Worm (Caenorhabditis elegans): Measurements from ENCODE around the gene ZK84.1.

The ZK84.1 gene

DNA sequence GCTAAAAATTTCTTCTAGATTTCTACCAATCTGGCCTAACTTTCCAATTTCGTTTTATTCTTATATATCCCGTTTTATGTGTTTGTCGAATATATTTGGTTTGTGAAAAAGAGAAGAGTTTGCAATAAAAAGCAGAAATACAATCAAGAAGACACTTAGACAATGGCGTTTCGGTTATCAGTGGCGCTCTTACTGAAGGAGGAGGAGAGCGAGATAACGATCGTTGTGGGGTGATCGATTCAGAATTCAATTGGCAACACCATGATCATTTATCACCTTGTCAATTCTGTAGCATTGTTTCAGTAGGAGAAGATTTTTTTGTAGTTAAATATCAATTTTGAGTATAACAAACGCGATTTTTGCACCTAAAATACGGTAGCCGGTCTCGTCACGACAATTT, 29.1 kb downstream of the ZK84.1 start:
- peak; percentile 79 for TF ChIP-seq pqm-1 (tag; optimal IDR thresholded peaks at IDR 0.05)
- peak; percentile 89 for TF ChIP-seq elt-2 (tag; optimal IDR thresholded peaks at IDR 0.05)
- TF ChIP-seq elt-1 (tag; optimal IDR thresholded peaks at IDR 0.05) = no peak
- TF ChIP-seq lin-15B (tag; optimal IDR thresholded peaks at IDR 0.05) = no peak
- no peak for TF ChIP-seq lin-39 (tag; optimal IDR thresholded peaks at IDR 0.05)
- no peak for TF ChIP-seq ceh-28 (tag; optimal IDR thresholded peaks at IDR 0.05)
- no peak for TF ChIP-seq fkh-10 (GFP tag; optimal IDR thresholded peaks at IDR 0.05)

DNA sequence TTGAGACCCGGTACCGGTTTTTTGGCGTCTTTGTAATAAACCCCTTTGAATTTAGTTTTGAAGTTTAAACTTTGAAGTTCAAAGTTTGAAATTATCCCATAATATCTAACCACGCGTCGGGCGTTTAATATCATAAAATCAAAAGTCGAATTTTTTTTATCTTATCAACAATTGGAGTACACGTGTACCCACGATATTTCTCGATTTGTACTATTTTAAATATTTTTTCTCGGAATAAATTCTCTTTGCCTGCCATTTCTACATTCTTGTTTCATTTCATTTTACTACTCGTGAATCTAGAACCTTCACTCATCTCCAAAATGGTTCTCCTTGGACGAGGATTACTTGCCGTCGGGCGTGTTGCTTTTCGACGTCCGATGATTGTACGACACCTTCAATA, 29.7 kb downstream of the ZK84.1 start, which contains the start of gene gldc-1:
gldc-1 (plus strand) TSS at position 301 of the 400 bp plus-strand sequence.
- no peak for TF ChIP-seq mml-1 (tag; optimal IDR thresholded peaks at IDR 0.05)
- no peak for TF ChIP-seq fos-1 (tag; optimal IDR thresholded peaks at IDR 0.05)
- peak; percentile 50 for TF ChIP-seq pqm-1 (tag; optimal IDR thresholded peaks at IDR 0.05)
- no peak for TF ChIP-seq nhr-11 (tag; optimal IDR thresholded peaks at IDR 0.05)
- TF ChIP-seq skn-1 (tag; optimal IDR thresholded peaks at IDR 0.05) = no peak
- no peak for TF ChIP-seq zag-1 (tag; optimal IDR thresholded peaks at IDR 0.05)

DNA sequence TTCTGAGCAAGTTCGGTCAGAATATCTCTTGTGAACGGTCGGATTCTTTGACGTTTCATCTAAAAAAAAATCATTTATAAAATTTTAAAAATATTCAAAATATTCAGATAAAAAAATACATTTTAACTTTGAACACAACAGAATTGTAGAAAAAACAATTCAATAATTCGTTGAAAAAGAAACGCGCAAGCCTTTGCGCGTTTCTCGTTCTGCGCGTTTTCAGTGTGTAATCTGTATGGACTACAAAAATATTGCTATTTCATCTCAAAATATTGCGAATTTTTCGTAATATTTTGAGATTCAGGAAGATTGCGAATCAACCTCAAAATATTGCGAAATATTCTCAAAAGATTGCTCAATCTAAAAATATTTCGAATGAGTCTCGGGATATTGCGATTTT, 35.5 kb downstream of the ZK84.1 start, which contains the start of gene R12C12.7:
R12C12.7 (minus strand) TSS at position 59 of the 400 bp plus-strand sequence.
- TF ChIP-seq nhr-43 (tag; optimal IDR thresholded peaks at IDR 0.05; ENCODE audit: poor library complexity, severe bottlenecking) (no peak), R02D3.7 (tag; optimal IDR thresholded peaks at IDR 0.05) (no peak), ceh-82 (tag; optimal IDR thresholded peaks at IDR 0.05) (no peak), hmg-11 (tag; optimal IDR thresholded peaks at IDR 0.05) (no peak), ZK546.5 (tag; optimal IDR thresholded peaks at IDR 0.05) (no peak), elt-1 (tag; optimal IDR thresholded peaks at IDR 0.05) (no peak), elt-3 (tag; optimal IDR thresholded peaks at IDR 0.05) (no peak), fos-1 (tag; optimal IDR thresholded peaks at IDR 0.05) (no peak), lin-39 (tag; optimal IDR thresholded peaks at IDR 0.05) (no peak), elt-2 (tag; optimal IDR thresholded peaks at IDR 0.05) (peak; percentile 3), ceh-9 (tag; optimal IDR thresholded peaks at IDR 0.05) (no peak), pqm-1 (tag; optimal IDR thresholded peaks at IDR 0.05) (peak; percentile 79), nhr-25 (tag; optimal IDR thresholded peaks at IDR 0.05) (no peak), tbx-2 (tag; optimal IDR thresholded peaks at IDR 0.05) (no peak), nhr-23 (tag; optimal IDR thresholded peaks at IDR 0.05) (peak; percentile 4), nhr-28 (tag; optimal IDR thresholded peaks at IDR 0.05) (no peak), daf-12 (tag; optimal IDR thresholded peaks at IDR 0.05) (no peak), nhr-11 (tag; optimal IDR thresholded peaks at IDR 0.05) (no peak), nhr-12 (tag; optimal IDR thresholded peaks at IDR 0.05) (no peak)

DNA sequence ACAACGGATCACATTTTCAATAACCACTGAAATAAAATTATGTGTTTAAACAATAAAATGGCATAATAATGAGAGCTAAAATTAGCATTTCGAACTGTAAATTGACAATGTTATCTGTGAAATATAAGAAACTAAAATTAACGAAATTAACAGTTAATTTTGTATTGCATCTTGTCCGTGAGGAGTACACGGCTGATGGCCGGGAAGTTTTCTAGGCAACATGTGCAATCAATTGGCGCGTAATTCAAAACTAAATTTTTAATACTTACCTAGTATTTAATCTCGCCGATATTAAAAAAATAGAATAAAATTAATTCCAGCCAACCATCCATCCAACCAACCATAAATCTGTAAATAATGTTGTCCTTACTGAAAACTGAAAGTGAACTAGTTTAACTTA, 41.0 kb downstream of the ZK84.1 start:
- TF ChIP-seq eor-1 (tag; optimal IDR thresholded peaks at IDR 0.05) = no peak
- no peak for TF ChIP-seq unc-62 (GFP tag; optimal IDR thresholded peaks at IDR 0.05)
- no peak for TF ChIP-seq ama-1 (optimal IDR thresholded peaks at IDR 0.05)
- peak; percentile 28 for TF ChIP-seq elt-2 (tag; optimal IDR thresholded peaks at IDR 0.05)
- peak; percentile 65 for TF ChIP-seq hmg-11 (tag; optimal IDR thresholded peaks at IDR 0.05)
- no peak for TF ChIP-seq nhr-76 (tag; optimal IDR thresholded peaks at IDR 0.05)
- TF ChIP-seq mml-1 (tag; optimal IDR thresholded peaks at IDR 0.05) = no peak
- TF ChIP-seq nhr-77 (tag; optimal IDR thresholded peaks at IDR 0.05) = no peak
- peak; percentile 49 for TF ChIP-seq jun-1 (tag; optimal IDR thresholded peaks at IDR 0.05)
- no peak for TF ChIP-seq mdl-1 (tag; optimal IDR thresholded peaks at IDR 0.05)
- no peak for TF ChIP-seq zag-1 (tag; optimal IDR thresholded peaks at IDR 0.05)
- peak; percentile 59 for TF ChIP-seq snpc-4 (tag; optimal IDR thresholded peaks at IDR 0.05)
- TF ChIP-seq nhr-237 (tag; optimal IDR thresholded peaks at IDR 0.05) = no peak
- TF ChIP-seq pqm-1 (tag; optimal IDR thresholded peaks at IDR 0.05) = no peak
- no peak for TF ChIP-seq daf-12 (tag; optimal IDR thresholded peaks at IDR 0.05)
- no peak for TF ChIP-seq nhr-11 (tag; optimal IDR thresholded peaks at IDR 0.05)
- TF ChIP-seq tbx-2 (tag; optimal IDR thresholded peaks at IDR 0.05) = no peak
- TF ChIP-seq pha-4 (tag; optimal IDR thresholded peaks at IDR 0.05) = peak; percentile 84
- peak; percentile 96 for TF ChIP-seq nhr-43 (tag; optimal IDR thresholded peaks at IDR 0.05; ENCODE audit: poor library complexity, severe bottlenecking)
- peak; percentile 73 for TF ChIP-seq nfya-1 (tag; optimal IDR thresholded peaks at IDR 0.05; ENCODE audit: insufficient read depth)
- no peak for TF ChIP-seq egl-5 (tag; optimal IDR thresholded peaks at IDR 0.05)
- peak; percentile 65 for TF ChIP-seq lsy-12 (tag; optimal IDR thresholded peaks at IDR 0.05)
- TF ChIP-seq R02D3.7 (tag; optimal IDR thresholded peaks at IDR 0.05) = peak; percentile 21
- TF ChIP-seq ztf-11 (tag; optimal IDR thresholded peaks at IDR 0.05) = no peak
- TF ChIP-seq aly-2 (tag; optimal IDR thresholded peaks at IDR 0.05) = no peak
- TF ChIP-seq ceh-28 (tag; optimal IDR thresholded peaks at IDR 0.05) = peak; percentile 26
- TF ChIP-seq nhr-25 (tag; optimal IDR thresholded peaks at IDR 0.05) = peak; percentile 80
- no peak for TF ChIP-seq fkh-10 (GFP tag; optimal IDR thresholded peaks at IDR 0.05)
- no peak for TF ChIP-seq egl-27 (tag; optimal IDR thresholded peaks at IDR 0.05)
- no peak for TF ChIP-seq sea-2 (GFP tag; optimal IDR thresholded peaks at IDR 0.05)
- no peak for TF ChIP-seq unc-39 (tag; optimal IDR thresholded peaks at IDR 0.05)
- no peak for TF ChIP-seq elt-1 (tag; optimal IDR thresholded peaks at IDR 0.05)
- TF ChIP-seq ceh-16 (tag; optimal IDR thresholded peaks at IDR 0.05) = no peak
- TF ChIP-seq nhr-28 (tag; optimal IDR thresholded peaks at IDR 0.05) = no peak
- no peak for TF ChIP-seq nhr-12 (tag; optimal IDR thresholded peaks at IDR 0.05)
- no peak for TF ChIP-seq skn-1 (tag; optimal IDR thresholded peaks at IDR 0.05)
- TF ChIP-seq ceh-82 (tag; optimal IDR thresholded peaks at IDR 0.05) = no peak
- TF ChIP-seq nhr-23 (tag; optimal IDR thresholded peaks at IDR 0.05) = peak; percentile 88
- TF ChIP-seq ztf-4 (tag; optimal IDR thresholded peaks at IDR 0.05) = no peak
